Fruit fly (Drosophila melanogaster): ENCODE measurements around the gene CG31415.

The CG31415 gene

dm6 chr3R:9777941-9778360 lies 34.6 kb downstream of the CG31415 start, which contains the start of gene RpS29 (continued):
- TF ChIP-seq CG14441 (GFP tag; IDR thresholded peaks at IDR 0.05) = peak; percentile 77
- peak; percentile 89 for TF ChIP-seq Fer1 (GFP tag; optimal IDR thresholded peaks at IDR 0.05)
- peak; percentile 92 for TF ChIP-seq trem (tag; optimal IDR thresholded peaks at IDR 0.05)
- TF ChIP-seq corto (GFP tag; optimal IDR thresholded peaks at IDR 0.05) = no peak
- no peak for TF ChIP-seq CG31388 (GFP tag; optimal IDR thresholded peaks at IDR 0.05)
- peak; percentile 71 for TF ChIP-seq Asciz (GFP tag; optimal IDR thresholded peaks at IDR 0.05)
- TF ChIP-seq Gsc (GFP tag; IDR thresholded peaks at IDR 0.05) = no peak
- peak; percentile 78 for TF ChIP-seq nmo (GFP tag; optimal IDR thresholded peaks at IDR 0.05)
- peak; percentile 93 for TF ChIP-seq sob (GFP tag; IDR thresholded peaks at IDR 0.05)
- TF ChIP-seq CG7357 (GFP tag; IDR thresholded peaks at IDR 0.05) = no peak
- peak; percentile 50 for TF ChIP-seq psq (GFP tag; optimal IDR thresholded peaks at IDR 0.05)
- peak; percentile 84 for TF ChIP-seq Dad (GFP tag; optimal IDR thresholded peaks at IDR 0.05)
- peak; percentile 15 for TF ChIP-seq org-1 (GFP tag; optimal IDR thresholded peaks at IDR 0.05)
- peak; percentile 49 for TF ChIP-seq CG15011 (GFP tag; optimal IDR thresholded peaks at IDR 0.05)
- peak; percentile 58 for TF ChIP-seq CG8924 (tag; optimal IDR thresholded peaks at IDR 0.05)
- TF ChIP-seq Camta (GFP tag; optimal IDR thresholded peaks at IDR 0.05) = peak; percentile 72
- TF ChIP-seq Ada2b (GFP tag; IDR thresholded peaks at IDR 0.05) = peak; percentile 76
- peak; percentile 97 for TF ChIP-seq CG1603 (tag; optimal IDR thresholded peaks at IDR 0.05)
- TF ChIP-seq CG18011 (GFP tag; optimal IDR thresholded peaks at IDR 0.05) = peak; percentile 75
- TF ChIP-seq CG14860 (GFP tag; IDR thresholded peaks at IDR 0.05; ENCODE audit: partially characterized antibody) = peak; percentile 79
- peak; percentile 68 for TF ChIP-seq CG11723 (GFP tag; optimal IDR thresholded peaks at IDR 0.05)
- peak; percentile 63 for TF ChIP-seq Jarid2 (GFP tag; optimal IDR thresholded peaks at IDR 0.05)
- peak; percentile 8 for TF ChIP-seq CG8281 (tag; optimal IDR thresholded peaks at IDR 0.05)
- TF ChIP-seq otp (GFP tag; IDR thresholded peaks at IDR 0.05) = peak; percentile 66; the same call in 2 of the 3 replicates
- peak; percentile 95 for TF ChIP-seq bbx (GFP tag; IDR thresholded peaks at IDR 0.05; ENCODE audit: partially characterized antibody)
- peak; percentile 77 for TF ChIP-seq CG16863 (GFP tag; optimal IDR thresholded peaks at IDR 0.05)
- peak; percentile 21 for TF ChIP-seq CG14965 (GFP tag; optimal IDR thresholded peaks at IDR 0.05; ENCODE audit: borderline replicate concordance)
- peak; percentile 50 to 85 for TF ChIP-seq Hr51 (GFP tag; optimal IDR thresholded peaks at IDR 0.05)
- peak; percentile 27 for TF ChIP-seq twi (tag; optimal IDR thresholded peaks at IDR 0.05)
- TF ChIP-seq CG4424 (GFP tag; optimal IDR thresholded peaks at IDR 0.05) = peak; percentile 70
- TF ChIP-seq CG2889 (GFP tag; IDR thresholded peaks at IDR 0.05) = peak; percentile 65; the same call in 1 of the 3 replicates
- TF ChIP-seq CG18262 (tag; optimal IDR thresholded peaks at IDR 0.05) = peak; percentile 47
- peak; percentile 49 for TF ChIP-seq Nf-YB (GFP tag; optimal IDR thresholded peaks at IDR 0.05)
- peak; percentile 58 for TF ChIP-seq CG15696 (tag; optimal IDR thresholded peaks at IDR 0.05)
- peak; percentile 90 for TF ChIP-seq CG13296 (GFP tag; optimal IDR thresholded peaks at IDR 0.05)
- TF ChIP-seq CG31441 (GFP tag; IDR thresholded peaks at IDR 0.05) = peak; percentile 51; the same call in 1 of the 2 replicates
- no peak for TF ChIP-seq lov (optimal IDR thresholded peaks at IDR 0.05)
- peak; percentile 62; the same call in 1 of the 3 replicates for TF ChIP-seq lov (GFP tag; IDR thresholded peaks at IDR 0.05)
- no peak for TF ChIP-seq yki (optimal IDR thresholded peaks at IDR 0.05)
- TF ChIP-seq dm (GFP tag; optimal IDR thresholded peaks at IDR 0.05) = peak; percentile 97
- TF ChIP-seq CG3838 (GFP tag; optimal IDR thresholded peaks at IDR 0.05) = no peak
- peak; percentile 82 for TF ChIP-seq chn (GFP tag; optimal IDR thresholded peaks at IDR 0.05)
- peak; percentile 72 for TF ChIP-seq CG12071 (GFP tag; optimal IDR thresholded peaks at IDR 0.05)
- TF ChIP-seq CG12769 (tag; optimal IDR thresholded peaks at IDR 0.05) = peak; percentile 89
- TF ChIP-seq Xrp1 (GFP tag; IDR thresholded peaks at IDR 0.05) = peak; percentile 63
- no peak for TF ChIP-seq abd-A (tag; optimal IDR thresholded peaks at IDR 0.05)
- peak; percentile 97 for TF ChIP-seq CG6791 (GFP tag; IDR thresholded peaks at IDR 0.05; ENCODE audit: partially characterized antibody)
- no peak; the same call in 1 of the 2 replicates for TF ChIP-seq bowl (GFP tag; IDR thresholded peaks at IDR 0.05)
- TF ChIP-seq HLH54F (GFP tag; optimal IDR thresholded peaks at IDR 0.05) = peak; percentile 87
- peak; percentile 83 for TF ChIP-seq CG6765 (GFP tag; optimal IDR thresholded peaks at IDR 0.05)
- peak; percentile 66 for TF ChIP-seq CG5245 (GFP tag; optimal IDR thresholded peaks at IDR 0.05)
